Worm (Caenorhabditis elegans): Measurements from ENCODE around the gene T05C12.4.

- no peak for TF ChIP-seq sox-4 (tag; optimal IDR thresholded peaks at IDR 0.05)
- TF ChIP-seq hlh-30 (tag; optimal IDR thresholded peaks at IDR 0.05; ENCODE audit: insufficient read depth) = no peak
- no peak for TF ChIP-seq lin-11 (tag; optimal IDR thresholded peaks at IDR 0.05)
- no peak for TF ChIP-seq nhr-232 (tag; optimal IDR thresholded peaks at IDR 0.05)
- no peak for TF ChIP-seq syd-9 (tag; optimal IDR thresholded peaks at IDR 0.05)
- TF ChIP-seq ama-1 (optimal IDR thresholded peaks at IDR 0.05) = no peak
- TF ChIP-seq ceh-22 (tag; optimal IDR thresholded peaks at IDR 0.05) = no peak
- no peak for TF ChIP-seq elt-2 (tag; optimal IDR thresholded peaks at IDR 0.05)
- TF ChIP-seq madf-2 (tag; optimal IDR thresholded peaks at IDR 0.05) = no peak
- TF ChIP-seq T23F11.4 (GFP tag; optimal IDR thresholded peaks at IDR 0.05) = no peak
- no peak for TF ChIP-seq ceh-30 (tag; optimal IDR thresholded peaks at IDR 0.05)
- TF ChIP-seq dve-1 (tag; optimal IDR thresholded peaks at IDR 0.05) = no peak
- no peak for TF ChIP-seq nhr-11 (tag; optimal IDR thresholded peaks at IDR 0.05)
- no peak for TF ChIP-seq unc-3 (GFP tag; conservative IDR thresholded peaks at IDR 0.05)
- TF ChIP-seq unc-3 (tag; optimal IDR thresholded peaks at IDR 0.05) = no peak
These were observed 22.2 kb downstream of the T05C12.4 start, which contains the start of gene pch-2 for ce11 chrII:8157991-8158390.

Data from whole organism, late embryonic.